Worm (Caenorhabditis elegans) whole organism, L2 larva: ENCODE data around the gene kat-1.

ENCODE experiments used
- C34F6.9 ChIP-seq: fragments of 150-350 bp; optimal IDR thresholded peaks from 2 replicates; lab custom pipeline; 2014; ENCODE audit warnings: missing biosample characterization, missing genetic modification characterization
- F13H6.1 ChIP-seq: sonication (generic microtip); optimal IDR thresholded peaks from 2 replicates; lab custom pipeline; 2016; ENCODE audit warnings: missing genetic modification characterization, missing compliant biosample characterization
- R02D3.7 ChIP-seq: fragments of 150-350 bp; optimal IDR thresholded peaks from 2 replicates; lab custom pipeline; 2014; ENCODE audit warnings: missing biosample characterization, missing genetic modification characterization
- Y55F3AM.14 ChIP-seq: fragments of 200-800 bp; sonication (Bioruptor generic); optimal IDR thresholded peaks from 2 replicates; lab custom pipeline; 2018; ENCODE audit warnings: mild to moderate bottlenecking, missing genetic modification characterization, missing compliant biosample characterization
- ZK546.5 ChIP-seq: sonication (generic microtip); optimal IDR thresholded peaks from 2 replicates; lab custom pipeline; 2017; ENCODE audit warnings: missing biosample characterization, missing genetic modification characterization
- aly-2 ChIP-seq: fragments of 150-350 bp; optimal IDR thresholded peaks from 2 replicates; lab custom pipeline; 2014; ENCODE audit warnings: missing biosample characterization, missing genetic modification characterization
- ama-1 ChIP-seq: fragments of 150-350 bp; optimal IDR thresholded peaks from 2 replicates; lab custom pipeline; 2018; ENCODE audit warnings: inconsistent platforms
- blmp-1 ChIP-seq: sonication (generic microtip); optimal IDR thresholded peaks from 2 replicates; lab custom pipeline; 2017; ENCODE audit warnings: missing genetic modification characterization, mild to moderate bottlenecking, missing compliant biosample characterization, antibody characterized with exemption, moderate library complexity; ENCODE audit not compliant: insufficient read depth
- ceh-16 ChIP-seq: fragments of 150-350 bp; optimal IDR thresholded peaks from 2 replicates; lab custom pipeline; 2014; ENCODE audit warnings: missing biosample characterization, missing genetic modification characterization
- ceh-82 ChIP-seq: fragments of 150-350 bp; optimal IDR thresholded peaks from 2 replicates; lab custom pipeline; 2014; ENCODE audit warnings: missing biosample characterization, missing genetic modification characterization
- crh-2 ChIP-seq: sonication (generic microtip); optimal IDR thresholded peaks from 2 replicates; lab custom pipeline; 2017; ENCODE audit warnings: missing biosample characterization, missing genetic modification characterization
- dmd-4 ChIP-seq: sonication (generic microtip); optimal IDR thresholded peaks from 2 replicates; lab custom pipeline; 2017; ENCODE audit warnings: missing biosample characterization, missing genetic modification characterization
- egl-27 ChIP-seq: sonication (generic microtip); optimal IDR thresholded peaks from 3 replicates; lab custom pipeline; 2017; ENCODE audit warnings: missing biosample characterization, missing genetic modification reagents, missing genetic modification characterization
- elt-1 ChIP-seq: fragments of 150-350 bp; optimal IDR thresholded peaks from 2 replicates; lab custom pipeline; 2014; ENCODE audit warnings: missing biosample characterization, missing genetic modification characterization
- gmeb-1 ChIP-seq: fragments of 150-350 bp; optimal IDR thresholded peaks from 2 replicates; lab custom pipeline; 2014; ENCODE audit warnings: missing biosample characterization, missing genetic modification characterization
- lin-11 ChIP-seq: fragments of 150-350 bp; sonication (generic microtip); optimal IDR thresholded peaks from 2 replicates; lab custom pipeline; 2014; ENCODE audit warnings: missing biosample characterization, missing genetic modification characterization, inconsistent platforms, mixed read lengths
- lin-13 ChIP-seq: fragments of 150-350 bp; optimal IDR thresholded peaks from 2 replicates; lab custom pipeline; 2014; ENCODE audit warnings: missing biosample characterization, missing genetic modification reagents, missing genetic modification characterization
- mab-5 ChIP-seq: fragments of 150-350 bp; optimal IDR thresholded peaks from 2 replicates; lab custom pipeline; 2014; ENCODE audit warnings: missing biosample characterization, missing genetic modification characterization
- mdl-1 ChIP-seq, 2 experiments: fragments of 150-350 bp in 1 of 2; sonication (generic microtip) in 1 of 2; optimal IDR thresholded peaks; 2 replicates each; lab custom pipeline; 2017; ENCODE audit warnings: missing biosample characterization in 2 of 2, missing genetic modification characterization in 2 of 2
- nhr-10 ChIP-seq: sonication (generic microtip); optimal IDR thresholded peaks from 2 replicates; lab custom pipeline; 2017; ENCODE audit warnings: missing biosample characterization, missing genetic modification characterization
- nhr-11 ChIP-seq: fragments of 150-350 bp; optimal IDR thresholded peaks from 2 replicates; lab custom pipeline; 2014; ENCODE audit warnings: missing biosample characterization, missing genetic modification characterization
- nhr-129 ChIP-seq: fragments of 150-350 bp; optimal IDR thresholded peaks from 2 replicates; lab custom pipeline; 2014; ENCODE audit warnings: missing biosample characterization, missing genetic modification characterization
- nhr-21 ChIP-seq: fragments of 150-350 bp; optimal IDR thresholded peaks from 2 replicates; lab custom pipeline; 2014; ENCODE audit warnings: missing biosample characterization, missing genetic modification characterization
- nhr-23 ChIP-seq: fragments of 150-350 bp; optimal IDR thresholded peaks from 2 replicates; lab custom pipeline; 2014; ENCODE audit warnings: missing biosample characterization, missing genetic modification reagents, missing genetic modification characterization
- nhr-237 ChIP-seq: fragments of 150-350 bp; optimal IDR thresholded peaks from 2 replicates; lab custom pipeline; 2014; ENCODE audit warnings: missing biosample characterization, missing genetic modification characterization
- nhr-25 ChIP-seq: fragments of 150-350 bp; sonication (generic microtip); optimal IDR thresholded peaks from 3 replicates; lab custom pipeline; 2014; ENCODE audit warnings: missing biosample characterization, missing genetic modification characterization
- nhr-6 ChIP-seq: fragments of 150-350 bp; optimal IDR thresholded peaks from 2 replicates; lab custom pipeline; 2014; ENCODE audit warnings: missing biosample characterization, missing genetic modification characterization
- nhr-77 ChIP-seq: fragments of 150-350 bp; optimal IDR thresholded peaks from 2 replicates; lab custom pipeline; 2014; ENCODE audit warnings: missing biosample characterization, missing genetic modification characterization
- skn-1 ChIP-seq: sonication (generic microtip); optimal IDR thresholded peaks from 2 replicates; lab custom pipeline; 2017; ENCODE audit warnings: missing biosample characterization, missing genetic modification characterization
- snpc-4 ChIP-seq: fragments of 150-350 bp; optimal IDR thresholded peaks from 2 replicates; lab custom pipeline; 2014; ENCODE audit warnings: missing biosample characterization, missing genetic modification characterization
- unc-39 ChIP-seq: fragments of 150-350 bp; optimal IDR thresholded peaks from 2 replicates; lab custom pipeline; 2014; ENCODE audit warnings: missing biosample characterization, missing genetic modification characterization
- unc-62 ChIP-seq: fragments of 150-350 bp; optimal IDR thresholded peaks from 2 replicates; lab custom pipeline; 2014; ENCODE audit warnings: missing biosample characterization, missing genetic modification reagents, missing genetic modification characterization
- zag-1 ChIP-seq: fragments of 150-350 bp; optimal IDR thresholded peaks from 2 replicates; lab custom pipeline; 2014; ENCODE audit warnings: missing biosample characterization, missing genetic modification characterization
- ztf-1 ChIP-seq: fragments of 200-800 bp; sonication (Bioruptor generic); conservative IDR thresholded peaks from 2 replicates; pipeline ENCODE4 v1.3.6; 2022; ENCODE audit warnings: missing genetic modification characterization, missing compliant biosample characterization
- ztf-11 ChIP-seq: sonication (generic microtip); optimal IDR thresholded peaks from 2 replicates; lab custom pipeline; 2017; ENCODE audit warnings: missing biosample characterization, missing genetic modification characterization

kat-1 gene

ce11 chrII:7060202-7060601, 13.4 kb upstream of the kat-1 start (continued):
- TF ChIP-seq ceh-82: no peak
- TF ChIP-seq gmeb-1: peak; percentile 29
- TF ChIP-seq unc-39 (tag; lab: Kevin White, UChicago): no peak
- no peak for TF ChIP-seq ZK546.5 (tag; lab: Kevin White, UChicago)
- TF ChIP-seq lin-11 (tag; lab: Kevin White, UChicago): no peak

- TF ChIP-seq lin-13 (GFP tag; lab: Kevin White, UChicago): no peak
- TF ChIP-seq skn-1 (tag; lab: Kevin White, UChicago): peak; percentile 87
- TF ChIP-seq nhr-129 (tag; lab: Kevin White, UChicago): no peak
Measured at ce11 chrII:7060791-7061190, 12.8 kb upstream of the kat-1 start.

- TF ChIP-seq ama-1 (lab: Kevin White, UChicago) (no peak), Y55F3AM.14 (GFP tag; lab: Kevin White, UChicago) (no peak), nhr-6 (no peak), nhr-21 (tag; lab: Kevin White, UChicago) (no peak)
Measured at ce11 chrII:7061730-7062129, 11.9 kb upstream of the kat-1 start, which contains the start of gene acs-6. TSS of gene acs-6 (plus strand) at chrII:7062030.

ce11 chrII:7065391-7065790, 8.2 kb upstream of the kat-1 start, which contains the start of gene nos-2:
TSS of gene nos-2 (plus strand) at chrII:7065618.
- TF ChIP-seq ceh-82 (no peak), nhr-77 (tag; lab: Kevin White, UChicago) (no peak), zag-1 (no peak), gmeb-1 (no peak), mab-5 (tag; lab: Kevin White, UChicago) (no peak), C34F6.9 (tag; lab: Kevin White, UChicago) (no peak), elt-1 (tag; lab: Kevin White, UChicago) (no peak), nhr-237 (no peak), R02D3.7 (tag; lab: Kevin White, UChicago) (no peak), skn-1 (tag; lab: Kevin White, UChicago) (no peak), ceh-16 (tag; lab: Kevin White, UChicago) (no peak), nhr-23 (tag; lab: Kevin White, UChicago) (no peak)
- TF ChIP-seq, all 48 proteins: peak for 0

ce11 chrII:7069866-7070265, 3.7 kb upstream of the kat-1 start, which contains the start of gene him-14:
TSS of gene him-14 (minus strand) at chrII:7069966.
- TF ChIP-seq blmp-1 (tag; lab: Kevin White, UChicago): no peak

ce11 chrII:7070434-7070833, 3.2 kb upstream of the kat-1 start:
- no peak for TF ChIP-seq F13H6.1
- TF ChIP-seq gmeb-1: no peak
- TF ChIP-seq snpc-4 (tag; lab: Kevin White, UChicago): no peak
- no peak for TF ChIP-seq mab-5 (tag; lab: Kevin White, UChicago)
- TF ChIP-seq nhr-10 (tag; lab: Kevin White, UChicago): no peak
- no peak for TF ChIP-seq nhr-11 (tag; lab: Kevin White, UChicago)
- no peak for TF ChIP-seq nhr-237
- TF ChIP-seq zag-1: no peak
- TF ChIP-seq ztf-11 (tag; lab: Kevin White, UChicago): no peak
- TF ChIP-seq C34F6.9 (tag; lab: Kevin White, UChicago): no peak
- no peak for TF ChIP-seq Y55F3AM.14 (GFP tag; lab: Kevin White, UChicago)
- TF ChIP-seq egl-27: no peak
- no peak for TF ChIP-seq ztf-1 (GFP tag; lab: Robert Waterston, UW)
- no peak for TF ChIP-seq unc-62
- no peak for TF ChIP-seq nhr-23 (tag; lab: Kevin White, UChicago)
- TF ChIP-seq skn-1 (tag; lab: Kevin White, UChicago): no peak
- no peak for TF ChIP-seq unc-39 (tag; lab: Kevin White, UChicago)

ce11 chrII:7072315-7072589, 1.4 kb upstream of the kat-1 start, which contains the start of gene kars-1:
TSS of gene kars-1 (minus strand) at chrII:7072415.
- TF ChIP-seq ceh-82 (no peak), snpc-4 (tag; lab: Kevin White, UChicago) (no peak), unc-39 (tag; lab: Kevin White, UChicago) (no peak), aly-2 (tag; lab: Kevin White, UChicago) (no peak), nhr-237 (no peak), nhr-11 (tag; lab: Kevin White, UChicago) (no peak), crh-2 (tag; lab: Kevin White, UChicago) (no peak), mab-5 (tag; lab: Kevin White, UChicago) (no peak), C34F6.9 (tag; lab: Kevin White, UChicago) (no peak), nhr-21 (tag; lab: Kevin White, UChicago) (no peak), nhr-25 (tag; lab: Kevin White, UChicago) (no peak), unc-62 (no peak), blmp-1 (tag; lab: Kevin White, UChicago) (no peak), ZK546.5 (tag; lab: Kevin White, UChicago) (no peak), ceh-16 (tag; lab: Kevin White, UChicago) (no peak), mdl-1 (tag; optimal IDR thresholded peaks at IDR 0.05; lab: Kevin White, UChicago) (no peak), dmd-4 (no peak), egl-27 (no peak)
